Worm (Caenorhabditis elegans) whole organism, dauer: ENCODE results near the gene F32H5.3.

Experiments used
- unc-62 ChIP-seq: sonication (generic microtip); optimal IDR thresholded peaks from 2 replicates; lab custom pipeline; 2017; ENCODE audit warnings: missing biosample characterization, missing genetic modification reagents, missing genetic modification characterization

Gene F32H5.3

DNA sequence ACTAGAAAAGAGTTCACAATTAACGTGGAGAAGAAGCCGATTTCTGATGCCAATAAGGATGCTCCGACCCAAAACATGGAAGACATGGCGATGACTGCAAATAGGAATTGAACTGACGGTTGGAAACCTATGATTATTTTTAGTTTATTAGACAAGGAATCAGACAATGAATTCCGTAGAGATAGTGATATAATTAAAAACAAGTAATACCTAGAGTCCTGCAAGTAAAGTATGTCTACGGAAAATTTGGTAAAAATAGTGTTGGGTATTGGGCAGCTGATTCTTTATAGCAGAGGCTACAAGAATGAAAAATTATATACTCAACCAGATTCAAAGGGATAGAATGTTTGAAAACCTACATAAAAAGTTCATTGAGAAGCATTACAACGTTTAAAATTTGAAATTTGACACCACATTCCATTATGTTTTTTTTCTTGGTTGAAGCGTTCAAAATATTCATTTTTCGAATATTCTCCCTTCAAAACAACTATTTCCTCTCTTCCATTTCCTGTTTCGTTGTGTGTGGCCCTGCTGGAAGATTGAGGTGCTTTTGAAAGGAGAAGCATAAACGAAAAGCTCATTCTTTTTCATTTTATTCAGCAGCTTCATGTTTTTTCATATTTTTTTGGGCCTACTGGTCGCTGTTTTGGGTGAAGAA, 19.4 kb upstream of the F32H5.3 start, which contains the start of the genes str-4 and lgc-48:
Gene str-4, minus strand, starts transcription at position 101 of the 658 bp plus-strand sequence.
Gene lgc-48, plus strand, starts transcription at position 608 of the 658 bp plus-strand sequence.
- no peak for TF ChIP-seq unc-62 (GFP tag; lab: Kevin White, UChicago)

DNA sequence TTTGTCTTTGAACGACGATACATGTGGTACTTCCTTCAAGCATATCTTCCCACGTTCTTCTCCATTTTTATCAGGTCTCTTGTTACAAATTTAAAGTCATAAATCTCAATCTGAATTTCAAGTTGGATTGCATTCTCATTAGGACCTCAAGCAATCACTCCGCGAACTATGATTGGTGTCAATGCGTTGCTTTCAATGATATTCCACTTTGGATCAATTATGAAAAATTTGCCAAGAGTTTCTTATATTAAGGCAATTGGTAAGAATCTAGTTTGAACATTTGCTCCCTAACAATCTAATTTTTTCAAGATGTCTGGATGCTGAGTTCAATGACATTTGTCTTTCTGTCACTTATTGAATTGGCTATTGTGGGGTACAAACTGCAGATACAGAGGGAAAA, 16.9 kb upstream of the F32H5.3 start:
- no peak for TF ChIP-seq unc-62 (GFP tag; lab: Kevin White, UChicago)

DNA sequence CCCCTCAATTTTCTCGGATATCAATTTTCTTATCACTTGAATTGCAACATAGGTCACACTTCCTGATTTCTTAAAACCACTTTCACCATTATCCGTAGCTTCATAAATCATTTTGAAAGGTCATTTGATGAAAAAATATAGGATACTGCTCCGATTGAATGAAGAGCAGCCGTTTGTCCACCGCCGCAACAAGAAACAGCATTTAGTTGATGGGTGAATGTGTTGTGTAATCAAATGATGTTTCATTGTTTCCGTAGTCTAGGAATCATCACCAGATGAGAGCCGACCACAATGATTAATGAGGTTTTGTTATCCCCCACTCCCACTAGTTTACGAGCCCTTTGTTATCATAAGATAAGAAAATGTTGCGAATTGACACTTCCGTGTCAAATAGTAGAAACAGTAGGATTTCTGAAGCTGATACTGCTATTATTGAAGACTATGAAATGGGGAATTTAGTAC, 13.2 kb upstream of the F32H5.3 start, which contains the start of gene twk-43:
Gene twk-43, plus strand, starts transcription at position 412 of the 462 bp plus-strand sequence.
- no peak for TF ChIP-seq unc-62 (GFP tag; lab: Kevin White, UChicago)

- TF ChIP-seq unc-62 (GFP tag; lab: Kevin White, UChicago): no peak
These were observed 8.8 kb upstream of the F32H5.3 start for ce11 chrV:13350302-13350701.

- TF ChIP-seq unc-62 (GFP tag; lab: Kevin White, UChicago): no peak
These were observed 7.4 kb upstream of the F32H5.3 start for ce11 chrV:13351773-13352172.

ce11 chrV:13352415-13352814, 6.7 kb upstream of the F32H5.3 start:
- TF ChIP-seq unc-62 (GFP tag; lab: Kevin White, UChicago): no peak

DNA sequence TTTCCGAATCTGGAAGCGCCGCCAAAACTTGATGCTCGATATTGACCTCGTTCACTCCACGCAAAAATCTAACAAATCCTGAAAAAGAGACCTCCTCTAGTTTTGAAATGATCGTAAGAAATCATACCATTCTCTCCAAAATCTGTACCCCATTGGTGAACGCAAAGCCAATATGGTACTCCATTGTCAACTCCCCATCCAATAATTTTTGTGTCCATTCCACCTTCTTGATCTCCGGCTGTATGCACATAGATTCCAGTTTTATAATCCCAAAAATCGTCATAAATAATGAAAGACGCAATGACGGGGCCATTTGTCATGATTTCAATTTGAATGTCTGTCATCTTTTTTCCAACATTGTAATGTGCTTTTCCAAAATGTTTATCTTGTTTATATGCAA, 2.9 kb upstream of the F32H5.3 start:
- no peak for TF ChIP-seq unc-62 (GFP tag; lab: Kevin White, UChicago)

ce11 chrV:13357652-13358281, 1.4 kb upstream of the F32H5.3 start, which contains the start of gene F32H5.1:
F32H5.1 (minus strand) TSS chrV:13358037.
- no peak for TF ChIP-seq unc-62 (GFP tag; lab: Kevin White, UChicago)

DNA sequence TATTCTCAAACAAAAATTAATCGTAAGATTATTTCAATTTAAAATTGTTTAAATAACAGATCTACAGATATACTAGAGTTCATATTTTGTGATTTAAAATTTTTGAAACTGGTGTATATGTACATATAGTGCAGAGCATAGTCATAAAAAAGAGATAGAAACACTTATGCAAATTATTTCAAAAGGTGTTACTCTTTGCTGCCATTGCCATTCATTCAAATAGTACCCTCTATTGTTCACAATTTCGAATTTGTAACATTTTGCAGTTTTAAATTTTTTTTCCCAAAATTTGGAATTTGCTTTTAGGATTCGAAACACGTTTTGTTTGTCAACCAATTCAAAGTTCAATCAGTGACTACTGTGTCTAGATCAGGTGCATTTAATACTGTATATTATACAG, 1.1 kb downstream of the F32H5.3 start, which contains the start of gene F32H5.4:
Gene F32H5.4, plus strand, starts transcription at position 301 of the 400 bp plus-strand sequence.
- no peak for TF ChIP-seq unc-62 (GFP tag; lab: Kevin White, UChicago)

- TF ChIP-seq unc-62 (GFP tag; lab: Kevin White, UChicago): no peak
These were observed 4.3 kb downstream of the F32H5.3 start, which contains the start of gene srg-46 for ce11 chrV:13363415-13363814. srg-46 (plus strand) TSS chrV:13363715.

- no peak for TF ChIP-seq unc-62 (GFP tag; lab: Kevin White, UChicago)
These were observed 5.1 kb downstream of the F32H5.3 start for ce11 chrV:13364227-13364626.

- TF ChIP-seq unc-62 (GFP tag; lab: Kevin White, UChicago): no peak
These were observed 7.4 kb downstream of the F32H5.3 start for ce11 chrV:13366488-13366887.

- TF ChIP-seq unc-62 (GFP tag; lab: Kevin White, UChicago): no peak
These were observed 7.9 kb downstream of the F32H5.3 start, which contains the start of gene srx-125 for ce11 chrV:13367024-13367423. srx-125 (plus strand) TSS chrV:13367324.

ce11 chrV:13369663-13370062, 10.5 kb downstream of the F32H5.3 start:
- TF ChIP-seq unc-62 (GFP tag; lab: Kevin White, UChicago): no peak

- TF ChIP-seq unc-62 (GFP tag; lab: Kevin White, UChicago): no peak
These were observed 11.1 kb downstream of the F32H5.3 start for ce11 chrV:13370265-13370664.

- no peak for TF ChIP-seq unc-62 (GFP tag; lab: Kevin White, UChicago)
These were observed 12.2 kb downstream of the F32H5.3 start for ce11 chrV:13371336-13371735.
